Fruit fly (Drosophila melanogaster) whole organism, embryonic: ENCODE data around the gene beta4GalNAcTB.

Experiments
- CG6683 ChIP-seq: fragments of 200-800 bp; sonication (Bioruptor generic); optimal IDR thresholded peaks from 2 replicates; lab custom pipeline; 2017; ENCODE audit warnings: missing biosample characterization, mild to moderate bottlenecking, missing genetic modification characterization, missing genetic modification reagents
- cato ChIP-seq: fragments of 200-800 bp; sonication (Bioruptor generic); optimal IDR thresholded peaks from 2 replicates; lab custom pipeline; 2016; ENCODE audit warnings: missing biosample characterization, missing genetic modification characterization, borderline replicate concordance
- nom ChIP-seq: fragments of 200-800 bp; sonication (Bioruptor generic); optimal IDR thresholded peaks from 2 replicates; lab custom pipeline; 2017; ENCODE audit warnings: missing biosample characterization, missing genetic modification characterization, mild to moderate bottlenecking, moderate library complexity, missing genetic modification reagents

DNA sequence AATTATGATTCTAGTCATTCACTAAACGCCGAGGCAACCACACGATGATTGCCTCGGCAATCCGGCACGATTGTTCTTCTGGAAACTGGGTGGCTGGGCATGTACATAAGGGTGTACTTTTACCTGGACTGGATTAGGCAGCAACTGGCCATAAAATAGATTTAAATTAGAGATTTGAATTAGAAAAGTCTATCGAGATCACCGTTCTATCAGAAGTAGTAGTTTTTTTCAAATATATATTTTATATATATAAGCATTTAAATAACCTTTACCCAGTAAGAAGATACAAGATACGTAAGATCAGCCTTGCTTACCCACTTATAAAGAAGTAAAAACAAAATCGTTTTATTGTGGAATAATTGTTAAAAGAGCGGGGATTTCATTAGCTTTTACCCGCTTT lies 20.2 kb upstream of the beta4GalNAcTB start, which contains the start of gene CG11843:
- no peak for TF ChIP-seq CG6683
- TF ChIP-seq cato (GFP tag; lab: Kevin White, UChicago): no peak
- no peak for TF ChIP-seq nom (GFP tag; lab: Kevin White, UChicago)
